Fruit fly (Drosophila melanogaster) whole organism, embryonic: ENCODE data around the gene CHES-1-like.

Source experiments
- Aef1 ChIP-seq: fragments of 200-800 bp; sonication (Bioruptor generic); IDR thresholded peaks from 3 replicates; pipeline ENCODE4 v1.3.6; 2022; ENCODE audit warnings: missing biosample characterization, missing genetic modification characterization
- CG10431 ChIP-seq: fragments of 200-800 bp; sonication (Bioruptor generic); optimal IDR thresholded peaks from 3 replicates; lab custom pipeline; 2018; ENCODE audit warnings: missing biosample characterization, mild to moderate bottlenecking, missing genetic modification characterization
- CG12236 ChIP-seq: fragments of 200-800 bp; sonication (Bioruptor generic); optimal IDR thresholded peaks from 2 replicates; lab custom pipeline; 2016; ENCODE audit warnings: missing biosample characterization, missing genetic modification characterization
- CG1233 ChIP-seq: fragments of 200-800 bp; sonication (Bioruptor generic); optimal IDR thresholded peaks from 4 replicates; lab custom pipeline; 2018; ENCODE audit warnings: missing biosample characterization, mild to moderate bottlenecking, missing genetic modification characterization
- CG12769 ChIP-seq: fragments of 200-800 bp; sonication (Bioruptor generic); optimal IDR thresholded peaks from 2 replicates; lab custom pipeline; 2019; ENCODE audit warnings: missing biosample characterization, mild to moderate bottlenecking, missing genetic modification characterization, moderate library complexity
- CG13894 ChIP-seq: fragments of 200-800 bp; sonication (Bioruptor generic); optimal IDR thresholded peaks from 3 replicates; lab custom pipeline; 2018; ENCODE audit warnings: missing biosample characterization, mild to moderate bottlenecking, missing genetic modification characterization, moderate library complexity
- CG15601 ChIP-seq: fragments of 200-800 bp; sonication (Bioruptor generic); optimal IDR thresholded peaks from 3 replicates; lab custom pipeline; 2019; ENCODE audit warnings: missing biosample characterization, mild to moderate bottlenecking, missing genetic modification characterization, moderate library complexity
- CG15696 ChIP-seq: fragments of 200-800 bp; sonication (Bioruptor generic); optimal IDR thresholded peaks from 2 replicates; lab custom pipeline; 2019; ENCODE audit warnings: missing biosample characterization, mild to moderate bottlenecking, missing genetic modification characterization, moderate library complexity
- CG1603 ChIP-seq: fragments of 200-800 bp; sonication (Bioruptor generic); optimal IDR thresholded peaks from 2 replicates; lab custom pipeline; 2019; ENCODE audit warnings: missing biosample characterization, mild to moderate bottlenecking, missing genetic modification characterization, moderate library complexity
- CG17361 ChIP-seq: fragments of 200-800 bp; sonication (Bioruptor generic); IDR thresholded peaks from 3 replicates; pipeline ENCODE4 v1.3.6; 2022; ENCODE audit warnings: missing biosample characterization, missing genetic modification characterization
- CG18476 ChIP-seq: fragments of 200-800 bp; sonication (Bioruptor generic); optimal IDR thresholded peaks from 2 replicates; lab custom pipeline; 2016; ENCODE audit warnings: missing biosample characterization, mild to moderate bottlenecking, missing genetic modification characterization
- CG2129 ChIP-seq: fragments of 200-800 bp; sonication (Bioruptor generic); IDR thresholded peaks from 2 replicates; pipeline ENCODE4 v1.3.6; 2022; ENCODE audit warnings: missing biosample characterization, missing genetic modification characterization; ENCODE audit not compliant: partially characterized antibody
- CG2889 ChIP-seq: fragments of 200-800 bp; sonication (Bioruptor generic); IDR thresholded peaks from 3 replicates; pipeline ENCODE4 v1.3.6; 2022; ENCODE audit warnings: missing biosample characterization, missing genetic modification characterization
- CG3065 ChIP-seq: fragments of 200-800 bp; sonication (Bioruptor generic); optimal IDR thresholded peaks from 2 replicates; lab custom pipeline; 2016; ENCODE audit warnings: missing biosample characterization, missing genetic modification characterization
- CG31441 ChIP-seq: fragments of 200-800 bp; sonication (Bioruptor generic); IDR thresholded peaks from 2 replicates; pipeline ENCODE4 v1.3.6; 2022; ENCODE audit warnings: missing biosample characterization, missing genetic modification characterization
- CG4404 ChIP-seq: fragments of 200-800 bp; sonication (Bioruptor generic); IDR thresholded peaks from 2 replicates; pipeline ENCODE4 v1.3.6; 2022; ENCODE audit warnings: missing biosample characterization, missing genetic modification characterization
- CG4424 ChIP-seq: fragments of 200-800 bp; sonication (Bioruptor generic); optimal IDR thresholded peaks from 3 replicates; lab custom pipeline; 2016; ENCODE audit warnings: missing biosample characterization, missing genetic modification characterization
- CG4730 ChIP-seq: fragments of 200-800 bp; sonication (Bioruptor generic); IDR thresholded peaks from 2 replicates; pipeline ENCODE4 v1.3.6; 2022; ENCODE audit warnings: missing biosample characterization, missing genetic modification characterization
- CG5245 ChIP-seq: fragments of 200-800 bp; sonication (Bioruptor generic); optimal IDR thresholded peaks from 3 replicates; lab custom pipeline; 2016; ENCODE audit warnings: missing biosample characterization, missing genetic modification characterization
- CG6254 ChIP-seq: fragments of 200-800 bp; sonication (Bioruptor generic); optimal IDR thresholded peaks from 3 replicates; lab custom pipeline; 2017; ENCODE audit warnings: mild to moderate bottlenecking, missing biosample characterization, missing genetic modification reagents, missing genetic modification characterization
- CG7928 ChIP-seq: fragments of 200-800 bp; sonication (Bioruptor generic); optimal IDR thresholded peaks from 2 replicates; lab custom pipeline; 2017; ENCODE audit warnings: missing biosample characterization, mild to moderate bottlenecking, missing genetic modification characterization
- CG8359 ChIP-seq: fragments of 200-800 bp; sonication (Bioruptor generic); optimal IDR thresholded peaks from 2 replicates; lab custom pipeline; 2017; ENCODE audit warnings: missing biosample characterization, mild to moderate bottlenecking, missing genetic modification characterization, borderline replicate concordance
- Dek ChIP-seq: fragments of 200-800 bp; sonication (Bioruptor generic); optimal IDR thresholded peaks from 3 replicates; lab custom pipeline; 2019; ENCODE audit warnings: missing biosample characterization, mild to moderate bottlenecking, missing genetic modification characterization, moderate library complexity
- Doc2 ChIP-seq: fragments of 200-800 bp; sonication (Bioruptor generic); IDR thresholded peaks from 2 replicates; pipeline ENCODE4 v1.3.6; 2022; ENCODE audit warnings: missing biosample characterization, missing genetic modification characterization
- Doc3 ChIP-seq: fragments of 200-800 bp; sonication (Bioruptor generic); IDR thresholded peaks from 3 replicates; pipeline ENCODE4 v1.3.6; 2022; ENCODE audit warnings: missing biosample characterization, missing genetic modification characterization; ENCODE audit not compliant: partially characterized antibody
- HLH3B ChIP-seq: fragments of 200-800 bp; sonication (Bioruptor generic); IDR thresholded peaks from 2 replicates; pipeline ENCODE4 v1.3.6; 2022; ENCODE audit warnings: missing biosample characterization, missing genetic modification characterization
- HLH54F ChIP-seq: fragments of 200-800 bp; sonication (Bioruptor generic); optimal IDR thresholded peaks from 3 replicates; lab custom pipeline; 2016; ENCODE audit warnings: missing biosample characterization, missing genetic modification characterization
- Lpt ChIP-seq: fragments of >200 bp; optimal IDR thresholded peaks from 2 replicates; lab custom pipeline; 2018; ENCODE audit warnings: missing biosample characterization, missing genetic modification characterization
- NFAT ChIP-seq: fragments of 200-800 bp; sonication (Bioruptor generic); IDR thresholded peaks from 2 replicates; pipeline ENCODE4 v1.3.6; 2022; ENCODE audit warnings: missing biosample characterization, missing genetic modification characterization
- Nf-YB ChIP-seq: fragments of 200-800 bp; sonication (Bioruptor generic); optimal IDR thresholded peaks from 3 replicates; lab custom pipeline; 2019; ENCODE audit warnings: missing biosample characterization, mild to moderate bottlenecking, missing genetic modification characterization, moderate library complexity
- Rx ChIP-seq: fragments of 200-800 bp; sonication (Bioruptor generic); IDR thresholded peaks from 2 replicates; pipeline ENCODE4 v1.3.6; 2022; ENCODE audit warnings: missing biosample characterization, missing genetic modification characterization
- Stat92E ChIP-seq, 3 experiments: fragments of >200 bp in 2 of 3; fragments of 200-800 bp in 1 of 3; sonication (Bioruptor generic) in 1 of 3; optimal IDR thresholded peaks; 2 replicates each; lab custom pipeline; 2017 to 2019; ENCODE audit warnings: missing biosample characterization in 3 of 3, missing genetic modification characterization in 3 of 3, mild to moderate bottlenecking in 1 of 3, moderate library complexity in 1 of 3
- aop ChIP-seq: fragments of 200-800 bp; sonication (Bioruptor generic); IDR thresholded peaks from 2 replicates; pipeline ENCODE4 v1.3.6; 2022; ENCODE audit warnings: missing biosample characterization, missing genetic modification characterization
- ase ChIP-seq: fragments of 200-800 bp; sonication (Bioruptor generic); IDR thresholded peaks from 3 replicates; pipeline ENCODE4 v1.3.6; 2022; ENCODE audit warnings: missing biosample characterization, missing genetic modification characterization
- croc ChIP-seq: fragments of 200-800 bp; sonication (Bioruptor generic); conservative IDR thresholded peaks from 3 replicates; pipeline ENCODE4 v1.3.6; 2022; ENCODE audit warnings: missing biosample characterization, missing genetic modification characterization
- ewg ChIP-seq: fragments of 200-800 bp; sonication (Bioruptor generic); optimal IDR thresholded peaks from 3 replicates; lab custom pipeline; 2017; ENCODE audit warnings: mild to moderate bottlenecking, missing biosample characterization, missing genetic modification reagents, missing genetic modification characterization
- fu2 ChIP-seq: fragments of 200-800 bp; sonication (Bioruptor generic); optimal IDR thresholded peaks from 2 replicates; lab custom pipeline; 2016; ENCODE audit warnings: missing biosample characterization, missing genetic modification characterization
- jing ChIP-seq: fragments of 200-800 bp; sonication (Bioruptor generic); optimal IDR thresholded peaks from 2 replicates; lab custom pipeline; 2018; ENCODE audit warnings: missing biosample characterization, mild to moderate bottlenecking, missing genetic modification characterization
- jumu ChIP-seq: fragments of 200-800 bp; sonication (Bioruptor generic); optimal IDR thresholded peaks from 3 replicates; lab custom pipeline; 2016; ENCODE audit warnings: missing biosample characterization, missing genetic modification characterization
- lov ChIP-seq, 2 experiments: fragments of 200-800 bp in 1 of 2; fragments of >200 bp in 1 of 2; sonication (Bioruptor generic) in 1 of 2; IDR thresholded peaks in 1 of 2; optimal IDR thresholded peaks in 1 of 2; 2 replicates in 1 of 2; 3 replicates in 1 of 2; pipeline versions ENCODE4 v1.3.6 to Lab custom; 2017 to 2022; ENCODE audit warnings: missing biosample characterization in 1 of 2, missing genetic modification characterization in 1 of 2
- mirr ChIP-seq: fragments of 200-800 bp; sonication (Bioruptor generic); optimal IDR thresholded peaks from 3 replicates; lab custom pipeline; 2018; ENCODE audit warnings: missing biosample characterization, mild to moderate bottlenecking, missing genetic modification characterization
- oc ChIP-seq: fragments of 200-800 bp; sonication (Bioruptor generic); optimal IDR thresholded peaks from 2 replicates; lab custom pipeline; 2018; ENCODE audit warnings: missing biosample characterization, mild to moderate bottlenecking, missing genetic modification characterization, moderate library complexity
- pum ChIP-seq: fragments of 200-800 bp; sonication (Bioruptor generic); optimal IDR thresholded peaks from 2 replicates; lab custom pipeline; 2016; ENCODE audit warnings: missing biosample characterization, missing genetic modification characterization
- sens-2 ChIP-seq: fragments of 200-800 bp; sonication (Bioruptor generic); IDR thresholded peaks from 2 replicates; pipeline ENCODE4 v1.3.6; 2022; ENCODE audit warnings: missing biosample characterization, missing genetic modification characterization
- sug ChIP-seq: fragments of 200-800 bp; optimal IDR thresholded peaks from 2 replicates; lab custom pipeline; 2019; ENCODE audit warnings: missing biosample characterization, mild to moderate bottlenecking, missing genetic modification characterization, moderate library complexity
- wek ChIP-seq: fragments of 200-800 bp; sonication (Bioruptor generic); optimal IDR thresholded peaks from 3 replicates; lab custom pipeline; 2018; ENCODE audit warnings: missing biosample characterization, mild to moderate bottlenecking, missing genetic modification characterization, moderate library complexity
- wor ChIP-seq: fragments of 200-800 bp; sonication (Bioruptor generic); IDR thresholded peaks from 2 replicates; pipeline ENCODE4 v1.3.6; 2022; ENCODE audit warnings: missing biosample characterization, missing genetic modification characterization
- zen ChIP-seq: fragments of 200-800 bp; sonication (Bioruptor generic); optimal IDR thresholded peaks from 3 replicates; lab custom pipeline; 2018; ENCODE audit warnings: missing biosample characterization, mild to moderate bottlenecking, missing genetic modification characterization, moderate library complexity

CHES-1-like gene

dm6 chrX:7691947-7692739, 17.0 kb downstream of the CHES-1-like start (continued):
- TF ChIP-seq CG31441 (peak; percentile 80), Doc2 (no peak), jumu (peak; percentile 48), CG7928 (peak; percentile 40), CG13894 (tag; lab: Kevin White, UChicago) (peak; percentile 46), CG2889 (GFP tag; lab: Robert Waterston, UW) (peak; percentile 72; the same call in 2 of the 3 replicates), HLH54F (GFP tag; lab: Kevin White, UChicago) (peak; percentile 70), Dek (tag; lab: Kevin White, UChicago) (peak; percentile 83), sens-2 (GFP tag; lab: Robert Waterston, UW) (no peak), CG18476 (GFP tag; lab: Kevin White, UChicago) (peak; percentile 68), Lpt (no peak), pum (peak; percentile 47), zen (no peak), CG15601 (tag; lab: Kevin White, UChicago) (peak; percentile 21), fu2 (GFP tag; lab: Kevin White, UChicago) (peak; percentile 84), CG2129 (GFP tag; lab: Robert Waterston, UW) (no peak), ase (GFP tag; lab: Robert Waterston, UW) (peak; percentile 47; the same call in 1 of the 3 replicates), CG1233 (GFP tag; lab: Kevin White, UChicago) (peak; percentile 64), NFAT (peak; percentile 52), ewg (peak; percentile 31), CG5245 (GFP tag; lab: Kevin White, UChicago) (peak; percentile 37), Doc3 (GFP tag; lab: Robert Waterston, UW) (peak; percentile 27; the same call in 1 of the 3 replicates), wek (no peak), CG8359 (no peak), CG3065 (GFP tag; lab: Kevin White, UChicago) (no peak), CG4424 (GFP tag; lab: Kevin White, UChicago) (peak; percentile 78), jing (peak; percentile 33), CG4730 (GFP tag; lab: Robert Waterston, UW) (peak; percentile 56), Nf-YB (GFP tag; lab: Kevin White, UChicago) (peak; percentile 64), CG1603 (tag; lab: Kevin White, UChicago) (peak; percentile 48), CG17361 (GFP tag; lab: Robert Waterston, UW) (peak; percentile 85), CG12236 (GFP tag; lab: Kevin White, UChicago) (peak; percentile 47), aop (GFP tag; lab: Robert Waterston, UW) (no peak), HLH3B (peak; percentile 50; the same call in 1 of the 2 replicates), Rx (GFP tag; lab: Robert Waterston, UW) (0 out of 2 replicates have a peak, but pooled peaks have one; percentile 37), mirr (GFP tag; lab: Kevin White, UChicago) (no peak), wor (GFP tag; lab: Robert Waterston, UW) (peak; percentile 42; the same call in 1 of the 2 replicates), Stat92E (GFP tag; optimal IDR thresholded peaks at IDR 0.05; lab: Kevin White, UChicago) (no peak), CG12769 (tag; lab: Kevin White, UChicago) (peak; percentile 42), Aef1 (GFP tag; lab: Robert Waterston, UW) (peak; percentile 65), lov (optimal IDR thresholded peaks at IDR 0.05; lab: Kevin White, UChicago) (no peak), lov (GFP tag; IDR thresholded peaks at IDR 0.05; lab: Robert Waterston, UW) (no peak), CG6254 (GFP tag; lab: Kevin White, UChicago) (peak; percentile 2), CG15696 (tag; lab: Kevin White, UChicago) (no peak), sug (tag; lab: Kevin White, UChicago) (peak; percentile 48), CG4404 (no peak), oc (tag; lab: Kevin White, UChicago) (peak; percentile 33), CG10431 (GFP tag; lab: Kevin White, UChicago) (no peak), croc (GFP tag; lab: Robert Waterston, UW) (no peak)
